Worm (Caenorhabditis elegans) whole organism, midembryonic: ENCODE data around the gene R11D1.7.

Experiments
- T22C8.4 ChIP-seq: fragments of 200-800 bp; sonication (Bioruptor generic); IDR thresholded peaks from 2 replicates; pipeline ENCODE4 v1.3.6; 2022; ENCODE audit warnings: missing genetic modification characterization, missing compliant biosample characterization
- cog-1 ChIP-seq: sonication (generic microtip); optimal IDR thresholded peaks from 2 replicates; lab custom pipeline; 2016; ENCODE audit warnings: missing genetic modification characterization, missing compliant biosample characterization
- flt-1 ChIP-seq: fragments of 200-800 bp; sonication (Bioruptor generic); IDR thresholded peaks from 2 replicates; pipeline ENCODE4 v1.3.6; 2022; ENCODE audit warnings: missing genetic modification characterization, missing compliant biosample characterization
- klf-2 ChIP-seq: fragments of 200-800 bp; sonication (Bioruptor generic); conservative IDR thresholded peaks from 2 replicates; pipeline ENCODE4 v1.3.6; 2022; ENCODE audit warnings: missing genetic modification reagents, missing genetic modification characterization, missing compliant biosample characterization
- med-1 ChIP-seq: sonication (generic microtip); optimal IDR thresholded peaks from 2 replicates; lab custom pipeline; 2017; ENCODE audit warnings: missing genetic modification characterization, mild to moderate bottlenecking, missing compliant biosample characterization, antibody characterized with exemption, missing genetic modification reagents; ENCODE audit not compliant: insufficient read depth
- ref-1 ChIP-seq: fragments of 200-800 bp; sonication (Bioruptor generic); conservative IDR thresholded peaks from 2 replicates; pipeline ENCODE4 v1.3.6; 2022; ENCODE audit warnings: missing genetic modification reagents, missing genetic modification characterization, missing compliant biosample characterization
- ztf-23 ChIP-seq: fragments of 200-800 bp; sonication (Bioruptor generic); IDR thresholded peaks from 2 replicates; pipeline ENCODE4 v1.3.6; 2022; ENCODE audit warnings: missing genetic modification reagents, missing genetic modification characterization, missing compliant biosample characterization
- ztf-29 ChIP-seq: fragments of 200-800 bp; sonication (Bioruptor generic); IDR thresholded peaks from 2 replicates; pipeline ENCODE4 v1.3.6; 2022; ENCODE audit warnings: missing genetic modification reagents, missing genetic modification characterization, missing compliant biosample characterization

ce11 chrV:12749558-12749957 is 29.7 kb downstream of the R11D1.7 start:
- no peak for TF ChIP-seq T22C8.4 (GFP tag; lab: Robert Waterston, UW)
- no peak for TF ChIP-seq ztf-23 (GFP tag; lab: Robert Waterston, UW)
- no peak for TF ChIP-seq flt-1 (GFP tag; lab: Robert Waterston, UW)
- TF ChIP-seq cog-1 (tag; lab: Kevin White, UChicago) = no peak
- TF ChIP-seq ztf-29 (GFP tag; lab: Robert Waterston, UW) = no peak
- TF ChIP-seq med-1 = no peak
- TF ChIP-seq ref-1 (GFP tag; lab: Robert Waterston, UW) = no peak
- no peak for TF ChIP-seq klf-2 (GFP tag; lab: Robert Waterston, UW)
